Fruit fly (Drosophila melanogaster) Kc167 (cell line): Measurements from ENCODE around the gene CG34041.

ENCODE experiments used
- Myc ChIP-seq: fragments of >200 bp; optimal IDR thresholded peaks from 2 replicates; lab custom pipeline; 2017; ENCODE audit warnings: missing external identifiers
- h ChIP-seq: fragments of >200 bp; optimal IDR thresholded peaks from 3 replicates; lab custom pipeline; 2018; ENCODE audit warnings: missing external identifiers
- insv ChIP-seq: fragments of >200 bp; optimal IDR thresholded peaks from 3 replicates; lab custom pipeline; 2018; ENCODE audit warnings: missing external identifiers
- psq ChIP-seq: fragments of >200 bp; optimal IDR thresholded peaks from 2 replicates; lab custom pipeline; 2017; ENCODE audit warnings: missing external identifiers
- ttk ChIP-seq: sonication (Bioruptor generic); optimal IDR thresholded peaks from 2 replicates; lab custom pipeline; 2017; ENCODE audit warnings: missing external identifiers

DNA sequence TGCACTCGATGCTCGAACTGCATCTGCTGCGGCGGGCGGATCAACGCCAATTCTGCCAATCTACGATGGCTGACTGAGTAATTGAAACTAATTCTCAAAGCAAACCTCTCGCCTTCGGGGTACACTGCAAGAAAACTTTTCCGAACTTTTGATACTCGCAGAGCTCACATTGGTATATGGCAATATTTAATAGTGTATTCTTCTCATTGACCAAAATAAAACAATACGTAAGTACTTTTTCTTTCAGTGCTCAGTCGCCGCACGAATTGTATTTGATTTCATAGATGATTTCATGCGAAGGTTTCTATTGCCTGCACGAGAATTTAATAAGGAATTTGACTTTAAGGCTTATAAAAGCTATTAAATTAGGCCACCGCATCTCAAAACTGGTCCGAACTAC lies 17.8 kb downstream of the CG34041 start:
- TF ChIP-seq insv (lab: Kevin White, UChicago) = no peak
- no peak for TF ChIP-seq ttk (lab: Kevin White, UChicago)
- TF ChIP-seq psq = no peak
- no peak for TF ChIP-seq h
- no peak for TF ChIP-seq Myc (lab: Kevin White, UChicago)
